Fruit fly (Drosophila melanogaster) whole organism, embryonic: ENCODE results near the gene CG7565.

Experiments
- Atf6 ChIP-seq: fragments of 200-800 bp; sonication (Bioruptor generic); IDR thresholded peaks from 2 replicates; pipeline ENCODE4 v1.3.6; 2022; ENCODE audit warnings: missing biosample characterization, missing genetic modification characterization
- Blimp-1 ChIP-seq: fragments of 200-800 bp; sonication (Bioruptor generic); optimal IDR thresholded peaks from 3 replicates; lab custom pipeline; 2018; ENCODE audit warnings: missing biosample characterization, missing genetic modification characterization, mild to moderate bottlenecking, moderate library complexity, missing genetic modification reagents
- CG10147 ChIP-seq: fragments of 200-800 bp; sonication (Bioruptor generic); optimal IDR thresholded peaks from 2 replicates; lab custom pipeline; 2019; ENCODE audit warnings: missing biosample characterization, mild to moderate bottlenecking, missing genetic modification characterization, moderate library complexity
- CG11085 ChIP-seq: fragments of 200-800 bp; sonication (Bioruptor generic); IDR thresholded peaks from 2 replicates; pipeline ENCODE4 v1.3.6; 2022; ENCODE audit warnings: missing biosample characterization, missing genetic modification characterization
- CG12391 ChIP-seq: fragments of 200-800 bp; sonication (Bioruptor generic); optimal IDR thresholded peaks from 3 replicates; lab custom pipeline; 2018; ENCODE audit warnings: missing biosample characterization, mild to moderate bottlenecking, missing genetic modification characterization, moderate library complexity
- CG12659 ChIP-seq: fragments of 200-800 bp; sonication (Bioruptor generic); optimal IDR thresholded peaks from 3 replicates; lab custom pipeline; 2017; ENCODE audit warnings: mild to moderate bottlenecking, missing biosample characterization, missing genetic modification reagents, missing genetic modification characterization
- CG14710 ChIP-seq: fragments of 200-800 bp; sonication (Bioruptor generic); optimal IDR thresholded peaks from 3 replicates; lab custom pipeline; 2019; ENCODE audit warnings: missing biosample characterization, mild to moderate bottlenecking, missing genetic modification characterization, moderate library complexity
- CG2129 ChIP-seq: fragments of 200-800 bp; sonication (Bioruptor generic); IDR thresholded peaks from 2 replicates; pipeline ENCODE4 v1.3.6; 2022; ENCODE audit warnings: missing biosample characterization, missing genetic modification characterization; ENCODE audit not compliant: partially characterized antibody
- CG2678 ChIP-seq: fragments of 200-800 bp; sonication (Bioruptor generic); optimal IDR thresholded peaks from 3 replicates; lab custom pipeline; 2019; ENCODE audit warnings: missing biosample characterization, mild to moderate bottlenecking, missing genetic modification characterization, moderate library complexity
- CG4854 ChIP-seq: fragments of 200-800 bp; sonication (Bioruptor generic); optimal IDR thresholded peaks from 2 replicates; lab custom pipeline; 2016; ENCODE audit warnings: missing biosample characterization, missing genetic modification characterization, inconsistent platforms
- CG6175 ChIP-seq: fragments of 200-800 bp; sonication (Bioruptor generic); IDR thresholded peaks from 3 replicates; pipeline ENCODE4 v1.3.6; 2022; ENCODE audit warnings: missing biosample characterization, missing genetic modification characterization
- CG6254 ChIP-seq: fragments of 200-800 bp; sonication (Bioruptor generic); optimal IDR thresholded peaks from 3 replicates; lab custom pipeline; 2017; ENCODE audit warnings: mild to moderate bottlenecking, missing biosample characterization, missing genetic modification reagents, missing genetic modification characterization
- CG7745 ChIP-seq: fragments of 200-800 bp; sonication (Bioruptor generic); optimal IDR thresholded peaks from 2 replicates; lab custom pipeline; 2018; ENCODE audit warnings: missing biosample characterization, mild to moderate bottlenecking, missing genetic modification characterization, moderate library complexity
- CG7786 ChIP-seq: fragments of 200-800 bp; sonication (Bioruptor generic); optimal IDR thresholded peaks from 2 replicates; lab custom pipeline; 2016; ENCODE audit warnings: missing biosample characterization, missing genetic modification characterization
- CG8388 ChIP-seq: fragments of 200-800 bp; sonication (Bioruptor generic); optimal IDR thresholded peaks from 2 replicates; lab custom pipeline; 2019; ENCODE audit warnings: missing biosample characterization, mild to moderate bottlenecking, missing genetic modification characterization, moderate library complexity
- Camta ChIP-seq: fragments of 200-800 bp; sonication (Bioruptor generic); optimal IDR thresholded peaks from 2 replicates; lab custom pipeline; 2016; ENCODE audit warnings: missing biosample characterization, missing genetic modification characterization
- D19A ChIP-seq: fragments of 200-800 bp; optimal IDR thresholded peaks from 3 replicates; lab custom pipeline; 2019; ENCODE audit warnings: missing biosample characterization, mild to moderate bottlenecking, missing genetic modification characterization, moderate library complexity
- Deaf1 ChIP-seq: fragments of 200-800 bp; optimal IDR thresholded peaks from 3 replicates; lab custom pipeline; 2019; ENCODE audit warnings: missing biosample characterization, mild to moderate bottlenecking, missing genetic modification characterization, moderate library complexity
- Dip2 ChIP-seq: fragments of 200-800 bp; sonication (Bioruptor generic); IDR thresholded peaks from 2 replicates; pipeline ENCODE4 v1.3.6; 2022; ENCODE audit warnings: missing biosample characterization, missing genetic modification characterization
- Dp ChIP-seq: fragments of 200-800 bp; sonication (Bioruptor generic); optimal IDR thresholded peaks from 2 replicates; lab custom pipeline; 2018; ENCODE audit warnings: missing biosample characterization, mild to moderate bottlenecking, missing genetic modification characterization, moderate library complexity
- Drgx ChIP-seq: fragments of 200-800 bp; sonication (Bioruptor generic); IDR thresholded peaks from 2 replicates; pipeline ENCODE4 v1.3.6; 2022; ENCODE audit warnings: missing biosample characterization, missing genetic modification characterization
- E2f1 ChIP-seq: fragments of 200-800 bp; sonication (Bioruptor generic); IDR thresholded peaks from 2 replicates; pipeline ENCODE4 v1.3.6; 2022; ENCODE audit warnings: missing biosample characterization, missing genetic modification characterization
- Ets65A ChIP-seq: fragments of 200-800 bp; sonication (Bioruptor generic); peaks from one replicate; lab custom pipeline; 2016; ENCODE audit warnings: missing biosample characterization, missing genetic modification characterization
- H15 ChIP-seq: fragments of 200-800 bp; sonication (Bioruptor generic); IDR thresholded peaks from 3 replicates; pipeline ENCODE4 v1.3.6; 2022; ENCODE audit warnings: missing biosample characterization, missing genetic modification characterization
- Neu2 ChIP-seq: fragments of 200-800 bp; sonication (Bioruptor generic); optimal IDR thresholded peaks from 3 replicates; lab custom pipeline; 2016; ENCODE audit warnings: missing biosample characterization, missing genetic modification characterization, borderline replicate concordance
- Pdp1 ChIP-seq, 2 experiments: fragments of 200-800 bp; sonication (Bioruptor generic); optimal IDR thresholded peaks; 3 replicates each; lab custom pipeline; 2016; ENCODE audit warnings: missing biosample characterization in 2 of 2, missing genetic modification characterization in 2 of 2, mild to moderate bottlenecking in 1 of 2, moderate library complexity in 1 of 2
- Rfx ChIP-seq: fragments of 200-800 bp; sonication (Bioruptor generic); IDR thresholded peaks from 2 replicates; pipeline ENCODE4 v1.3.6; 2022; ENCODE audit warnings: missing biosample characterization, missing genetic modification characterization
- Xbp1 ChIP-seq: fragments of 200-800 bp; sonication (Bioruptor generic); optimal IDR thresholded peaks from 3 replicates; lab custom pipeline; 2016; ENCODE audit warnings: missing biosample characterization, mild to moderate bottlenecking, missing genetic modification characterization
- Xrp1 ChIP-seq: fragments of 200-800 bp; sonication (Bioruptor generic); IDR thresholded peaks from 2 replicates; pipeline ENCODE4 v1.3.6; 2022; ENCODE audit warnings: missing biosample characterization, missing genetic modification characterization
- bowl ChIP-seq: fragments of 200-800 bp; sonication (Bioruptor generic); IDR thresholded peaks from 2 replicates; pipeline ENCODE4 v1.3.6; 2022; ENCODE audit warnings: missing biosample characterization, missing genetic modification characterization
- bsh ChIP-seq, 2 experiments: fragments of 200-800 bp; sonication (Bioruptor generic); optimal IDR thresholded peaks; 2 replicates each; lab custom pipeline; 2017 to 2018; ENCODE audit warnings: mild to moderate bottlenecking in 2 of 2, missing biosample characterization in 2 of 2, missing genetic modification characterization in 2 of 2, moderate library complexity in 1 of 2
- ems ChIP-seq: fragments of 200-800 bp; sonication (Bioruptor generic); optimal IDR thresholded peaks from 3 replicates; lab custom pipeline; 2016; ENCODE audit warnings: missing biosample characterization, missing genetic modification characterization
- gem ChIP-seq: fragments of 200-800 bp; sonication (Bioruptor generic); optimal IDR thresholded peaks from 2 replicates; lab custom pipeline; 2019; ENCODE audit warnings: missing biosample characterization, mild to moderate bottlenecking, missing genetic modification characterization, moderate library complexity
- gro ChIP-seq: fragments of 200-800 bp; sonication (Bioruptor generic); optimal IDR thresholded peaks from 2 replicates; lab custom pipeline; 2016; ENCODE audit warnings: missing biosample characterization, missing genetic modification characterization
- gsb ChIP-seq: fragments of 200-800 bp; sonication (Bioruptor generic); IDR thresholded peaks from 2 replicates; pipeline ENCODE4 v1.3.6; 2022; ENCODE audit warnings: missing biosample characterization, missing genetic modification characterization
- hkb ChIP-seq, 2 experiments: fragments of 200-800 bp in 1 of 2; fragments of >200 bp in 1 of 2; sonication (Bioruptor generic) in 1 of 2; IDR thresholded peaks in 1 of 2; optimal IDR thresholded peaks in 1 of 2; 2 replicates each; pipeline versions ENCODE4 v1.3.6 to Lab custom; 2017 to 2022; ENCODE audit warnings: missing biosample characterization in 1 of 2, missing genetic modification characterization in 1 of 2
- hth ChIP-seq: fragments of >200 bp; optimal IDR thresholded peaks from 2 replicates; lab custom pipeline; 2017; ENCODE audit warnings: inconsistent platforms
- kah ChIP-seq: fragments of 200-800 bp; sonication (Bioruptor generic); optimal IDR thresholded peaks from 2 replicates; lab custom pipeline; 2018; ENCODE audit warnings: missing biosample characterization, mild to moderate bottlenecking, missing genetic modification characterization
- ken ChIP-seq: fragments of 200-800 bp; sonication (Bioruptor generic); IDR thresholded peaks from 3 replicates; pipeline ENCODE4 v1.3.6; 2022; ENCODE audit warnings: missing biosample characterization, missing genetic modification characterization
- luna ChIP-seq: fragments of 200-800 bp; sonication (Bioruptor generic); optimal IDR thresholded peaks from 2 replicates; lab custom pipeline; 2016; ENCODE audit warnings: missing biosample characterization, missing genetic modification characterization
- pfk ChIP-seq: fragments of 200-800 bp; sonication (Bioruptor generic); optimal IDR thresholded peaks from 2 replicates; lab custom pipeline; 2018; ENCODE audit warnings: missing biosample characterization, mild to moderate bottlenecking, missing genetic modification characterization, moderate library complexity
- row ChIP-seq: fragments of 200-800 bp; sonication (Bioruptor generic); IDR thresholded peaks from 3 replicates; pipeline ENCODE4 v1.3.6; 2022; ENCODE audit warnings: missing biosample characterization, missing genetic modification characterization
- sens ChIP-seq: fragments of 200-800 bp; sonication (Bioruptor generic); peaks from one replicate; lab custom pipeline; 2016; ENCODE audit warnings: missing biosample characterization, missing genetic modification characterization
- sim ChIP-seq: fragments of 200-800 bp; sonication (Bioruptor generic); IDR thresholded peaks from 2 replicates; pipeline ENCODE4 v1.3.6; 2022; ENCODE audit warnings: missing biosample characterization, missing genetic modification characterization
- so ChIP-seq: fragments of 200-800 bp; sonication (Bioruptor generic); IDR thresholded peaks from 3 replicates; pipeline ENCODE4 v1.3.6; 2022; ENCODE audit warnings: missing biosample characterization, missing genetic modification characterization
- stc ChIP-seq: fragments of 200-800 bp; sonication (Bioruptor generic); IDR thresholded peaks from 2 replicates; pipeline ENCODE4 v1.3.6; 2022; ENCODE audit warnings: missing biosample characterization, missing genetic modification characterization
- unpg ChIP-seq: fragments of 200-800 bp; sonication (Bioruptor generic); optimal IDR thresholded peaks from 3 replicates; lab custom pipeline; 2018; ENCODE audit warnings: missing biosample characterization, mild to moderate bottlenecking, missing genetic modification characterization, moderate library complexity

The CG7565 gene

dm6 chr3L:8044867-8045362, 46.7 kb downstream of the CG7565 start:
- TF ChIP-seq CG6254 (no peak), CG4854 (no peak), ken (GFP tag; lab: Robert Waterston, UW) (no peak), CG6175 (no peak), CG14710 (tag; lab: Kevin White, UChicago) (no peak), Ets65A (peak; percentile 54), hth (lab: Kevin White, UChicago) (no peak), Deaf1 (tag; lab: Kevin White, UChicago) (no peak), unpg (GFP tag; lab: Kevin White, UChicago) (no peak), pfk (GFP tag; lab: Kevin White, UChicago) (no peak), so (0 out of 3 replicates have a peak, but pooled peaks have one; percentile 20), D19A (tag; lab: Kevin White, UChicago) (no peak)

- peak; percentile 30 for TF ChIP-seq sens (GFP tag; lab: Kevin White, UChicago)
- peak; percentile 14 for TF ChIP-seq Blimp-1 (GFP tag; lab: Kevin White, UChicago)
- peak; percentile 7 for TF ChIP-seq CG8388
- TF ChIP-seq CG7786 (GFP tag; lab: Kevin White, UChicago): no peak
- TF ChIP-seq gsb (GFP tag; lab: Robert Waterston, UW): no peak
- TF ChIP-seq stc (GFP tag; lab: Robert Waterston, UW): peak; percentile 44; the same call in 1 of the 2 replicates
- TF ChIP-seq kah (GFP tag; lab: Kevin White, UChicago): no peak
- peak; percentile 72 for TF ChIP-seq Drgx (GFP tag; lab: Robert Waterston, UW)
- TF ChIP-seq Dp (GFP tag; lab: Kevin White, UChicago): no peak
- peak; percentile 44 for TF ChIP-seq Xrp1 (GFP tag; lab: Robert Waterston, UW)
- peak; percentile 1 for TF ChIP-seq CG12659 (GFP tag; lab: Kevin White, UChicago)
- TF ChIP-seq hkb (optimal IDR thresholded peaks at IDR 0.05; lab: Kevin White, UChicago): no peak
- 0 out of 2 replicates have a peak, but pooled peaks have one; percentile 8 for TF ChIP-seq hkb (GFP tag; IDR thresholded peaks at IDR 0.05; lab: Robert Waterston, UW)
- peak in 1 of 2 experiments; percentile 26 for TF ChIP-seq bsh (GFP tag; optimal IDR thresholded peaks at IDR 0.05; lab: Kevin White, UChicago)
- peak; percentile 28 for TF ChIP-seq CG12391
- TF ChIP-seq row (GFP tag; lab: Robert Waterston, UW): 0 out of 3 replicates have a peak, but pooled peaks have one; percentile 12
- TF ChIP-seq gem (tag; lab: Kevin White, UChicago): peak; percentile 35
These were observed 48.0 kb downstream of the CG7565 start for dm6 chr3L:8043622-8044021.

dm6 chr3L:8041461-8042110, 50.0 kb downstream of the CG7565 start:
- no peak for TF ChIP-seq CG10147
- TF ChIP-seq luna (GFP tag; lab: Kevin White, UChicago): no peak
- TF ChIP-seq H15 (GFP tag; lab: Robert Waterston, UW): no peak
- no peak for TF ChIP-seq Camta (GFP tag; lab: Kevin White, UChicago)
- TF ChIP-seq Dip2 (GFP tag; lab: Robert Waterston, UW): no peak
- TF ChIP-seq CG11085 (GFP tag; lab: Robert Waterston, UW): no peak
- no peak for TF ChIP-seq ems (GFP tag; lab: Kevin White, UChicago)
- no peak for TF ChIP-seq E2f1 (GFP tag; lab: Robert Waterston, UW)
- TF ChIP-seq Neu2 (GFP tag; lab: Kevin White, UChicago): no peak
- TF ChIP-seq bowl (GFP tag; lab: Robert Waterston, UW): no peak
- TF ChIP-seq gro (GFP tag; lab: Kevin White, UChicago): no peak
- peak; percentile 13 for TF ChIP-seq Xbp1
- no peak for TF ChIP-seq sim (GFP tag; lab: Robert Waterston, UW)
- TF ChIP-seq Pdp1 (GFP tag; optimal IDR thresholded peaks at IDR 0.05; lab: Kevin White, UChicago): peak in 1 of 2 experiments; percentile 38
- TF ChIP-seq CG2678 (tag; lab: Kevin White, UChicago): no peak
- TF ChIP-seq CG2129 (GFP tag; lab: Robert Waterston, UW): no peak
- no peak for TF ChIP-seq Atf6
- TF ChIP-seq CG12659 (GFP tag; lab: Kevin White, UChicago): peak; percentile 5
- no peak for TF ChIP-seq CG7745 (tag; lab: Kevin White, UChicago)
- no peak for TF ChIP-seq gsb (GFP tag; lab: Robert Waterston, UW)
- TF ChIP-seq Rfx (GFP tag; lab: Robert Waterston, UW): no peak
